Fruit fly (Drosophila melanogaster): ENCODE results near the gene Zw.

The Zw gene

DNA sequence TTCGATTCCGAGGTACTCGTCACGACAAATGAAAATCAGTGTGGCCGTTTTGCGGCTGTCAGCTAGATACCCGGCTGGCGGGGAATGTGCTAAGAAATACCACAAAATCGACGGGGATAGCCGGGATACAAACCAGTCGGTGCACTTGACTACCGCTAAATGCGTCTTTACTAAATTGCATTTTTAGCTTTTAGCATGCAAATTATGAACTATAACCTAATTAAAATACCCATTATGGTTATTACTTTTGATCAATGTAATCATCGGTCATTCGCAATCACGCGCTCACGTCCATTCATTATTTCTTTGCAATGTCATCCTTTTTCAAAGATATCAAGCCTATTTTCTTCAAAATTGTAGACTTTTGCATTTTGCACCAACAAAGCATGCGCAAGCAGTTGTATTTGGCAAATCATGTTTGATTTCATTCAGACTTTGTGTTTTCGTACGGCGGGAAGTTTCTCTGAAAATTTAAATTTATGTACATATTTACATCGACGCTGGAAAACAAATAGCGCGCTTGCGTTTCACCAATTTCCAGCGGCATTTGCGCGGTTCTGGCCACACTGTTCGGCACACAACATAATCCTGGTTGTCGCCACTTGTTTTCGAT, 28.6 kb upstream of the Zw start, which contains the start of gene Rcd-1:
Rcd-1 (plus strand) TSS at position 440 of the 613 bp plus-strand sequence.
- peak in 1 of 2 experiments; percentile 12 for TF ChIP-seq ss (GFP tag; optimal IDR thresholded peaks at IDR 0.05)
- TF ChIP-seq CG16779 (tag; optimal IDR thresholded peaks at IDR 0.05), result no peak
- TF ChIP-seq Eip78C (GFP tag), result peak; percentile 68
- no peak for TF ChIP-seq CG11294 (GFP tag; IDR thresholded peaks at IDR 0.05)
- peak; percentile 90 for TF ChIP-seq fkh (GFP tag; optimal IDR thresholded peaks at IDR 0.05)

DNA sequence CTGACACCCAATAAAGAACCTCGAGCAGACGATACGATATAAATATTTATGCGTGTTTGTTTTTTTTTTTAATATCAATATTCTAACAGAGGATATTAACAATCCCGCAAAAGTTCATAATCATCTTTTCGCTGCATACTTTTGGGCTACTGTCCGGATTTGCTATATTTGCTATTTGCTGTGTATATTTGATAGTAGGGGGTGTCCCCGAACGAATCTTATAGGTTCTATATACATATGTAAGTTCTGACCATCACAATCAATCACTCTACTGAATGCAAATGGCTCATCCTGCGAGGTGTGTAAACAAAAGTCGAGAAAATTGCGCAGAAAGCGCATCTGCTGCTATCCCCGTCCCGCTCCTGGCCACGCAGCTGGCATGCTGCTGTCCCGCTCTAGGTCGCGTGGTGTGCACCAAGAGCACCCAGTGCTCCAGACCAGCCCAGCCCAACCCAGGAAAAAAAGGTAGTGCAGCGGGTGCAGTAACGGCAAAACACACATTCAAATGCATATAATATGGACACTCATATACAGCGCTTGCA, 26.3 kb upstream of the Zw start:
- peak; percentile 68 for TF ChIP-seq Eip78C (GFP tag)
- TF ChIP-seq ss (GFP tag; optimal IDR thresholded peaks at IDR 0.05), result peak in 1 of 2 experiments; percentile 20
- TF ChIP-seq Lpt (GFP tag; optimal IDR thresholded peaks at IDR 0.05), result no peak

DNA sequence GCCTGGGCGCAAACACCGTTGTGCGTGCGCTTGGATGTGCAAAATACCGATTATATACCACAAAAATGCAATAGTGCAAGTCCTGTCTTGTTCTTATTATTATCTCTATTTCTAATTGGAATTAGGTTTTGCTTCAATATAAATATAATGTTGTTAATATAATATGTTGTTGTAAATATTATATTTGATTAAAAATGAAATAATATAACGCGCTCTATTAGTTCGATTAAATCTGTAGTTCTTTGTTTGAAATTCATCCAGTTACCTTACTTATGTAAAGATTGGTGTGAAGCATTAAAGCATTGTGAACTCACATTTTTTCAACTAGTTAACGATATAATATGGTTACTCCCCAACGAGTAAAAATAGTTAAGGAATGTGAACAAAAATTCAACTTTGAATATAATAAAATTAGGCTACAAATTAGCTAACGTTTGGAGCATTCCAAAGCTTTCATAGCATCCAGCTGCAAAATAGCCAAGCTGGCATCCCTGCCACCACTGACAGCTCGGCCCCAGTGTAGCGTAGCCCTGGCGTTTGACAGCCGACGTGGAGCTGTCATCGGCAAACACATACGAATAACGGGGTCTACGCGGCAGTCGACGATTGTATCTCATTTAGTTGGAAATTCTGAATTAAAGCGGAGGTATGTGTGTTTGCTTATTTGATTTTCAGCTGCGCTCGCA, 24.1 kb upstream of the Zw start, which contains the start of the genes CG12237 and Sec61gamma:
CG12237 (minus strand) TSS at position 51 of the 686 bp plus-strand sequence.
Sec61gamma (plus strand) TSS at position 509 of the 686 bp plus-strand sequence.
- TF ChIP-seq Sox14 (GFP tag; optimal IDR thresholded peaks at IDR 0.05) (peak; percentile 61), CG10669 (GFP tag; optimal IDR thresholded peaks at IDR 0.05) (no peak), CG1621 (tag; optimal IDR thresholded peaks at IDR 0.05) (peak; percentile 3), CG31627 (GFP tag; optimal IDR thresholded peaks at IDR 0.05) (peak; percentile 21), Eip75B (GFP tag; optimal IDR thresholded peaks at IDR 0.05) (no peak), CG6163 (GFP tag; IDR thresholded peaks at IDR 0.05) (peak; percentile 34; the same call in 1 of the 3 replicates), topi (GFP tag; optimal IDR thresholded peaks at IDR 0.05) (no peak), achi (GFP tag; optimal IDR thresholded peaks at IDR 0.05) (peak; percentile 100), Eip78C (GFP tag) (peak; percentile 68), eg (GFP tag; IDR thresholded peaks at IDR 0.05) (0 out of 3 replicates have a peak, but pooled peaks have one; percentile 8)

DNA sequence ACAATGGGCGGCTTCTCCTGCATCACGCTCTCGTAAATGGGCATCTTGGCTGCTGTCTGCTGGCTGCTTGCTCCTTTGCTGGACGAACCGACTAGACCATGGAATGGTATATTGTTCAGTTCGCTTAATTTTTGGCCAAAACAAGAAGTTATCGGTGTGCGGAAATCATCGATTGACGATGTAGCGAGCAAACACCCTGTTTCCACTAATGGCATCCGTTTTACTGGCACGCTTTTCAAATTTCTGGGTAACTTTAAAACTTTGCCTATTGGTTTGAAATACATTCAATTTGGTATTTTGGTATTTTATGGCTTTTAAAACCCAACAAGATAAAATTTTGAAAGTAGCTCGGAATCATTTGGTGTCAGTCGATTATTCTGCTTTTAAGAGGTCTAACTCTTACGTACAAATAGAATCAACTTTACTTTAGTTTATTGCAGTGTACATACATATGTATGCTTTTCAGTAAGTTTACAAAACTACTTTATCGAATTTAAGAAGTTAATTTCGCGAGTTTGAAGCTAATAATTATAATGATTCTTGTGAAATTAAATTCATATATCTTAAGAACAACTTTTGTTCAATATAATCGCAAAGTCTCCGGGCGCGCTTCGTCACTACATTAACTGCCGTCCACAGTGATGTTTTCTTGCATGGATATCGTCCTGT, 21.0 kb upstream of the Zw start, which contains the start of gene Arp10:
Arp10 (minus strand) TSS at position 304 of the 669 bp plus-strand sequence.
- TF ChIP-seq Ets96B (tag; optimal IDR thresholded peaks at IDR 0.05) (peak; percentile 7), esn (GFP tag; optimal IDR thresholded peaks at IDR 0.05) (peak; percentile 17), OdsH (GFP tag; optimal IDR thresholded peaks at IDR 0.05) (no peak), CG15336 (GFP tag; IDR thresholded peaks at IDR 0.05) (no peak), CG11762 (GFP tag; optimal IDR thresholded peaks at IDR 0.05; ENCODE audit: insufficient read depth) (no peak), CG3919 (GFP tag; optimal IDR thresholded peaks at IDR 0.05) (no peak), topi (GFP tag; optimal IDR thresholded peaks at IDR 0.05) (peak; percentile 5), eg (GFP tag; IDR thresholded peaks at IDR 0.05) (no peak), CG6854 (GFP tag; optimal IDR thresholded peaks at IDR 0.05) (no peak), spab (GFP tag; optimal IDR thresholded peaks at IDR 0.05) (no peak), achi (GFP tag; optimal IDR thresholded peaks at IDR 0.05) (peak; percentile 28), Blimp-1 (GFP tag; optimal IDR thresholded peaks at IDR 0.05) (no peak), CG3032 (tag; optimal IDR thresholded peaks at IDR 0.05) (peak; percentile 12), Eip78C (GFP tag) (peak; percentile 55), CG31627 (GFP tag; optimal IDR thresholded peaks at IDR 0.05) (peak; percentile 26), ss (GFP tag; optimal IDR thresholded peaks at IDR 0.05) (no peak), CG8632 (GFP tag; optimal IDR thresholded peaks at IDR 0.05) (no peak), Hr4 (GFP tag; optimal IDR thresholded peaks at IDR 0.05) (peak; percentile 30), svp (GFP tag) (no peak)
